Worm (Caenorhabditis elegans) whole organism, early embryonic: Measurements from ENCODE around the gene papl-1.

Experiments
- B0310.2 ChIP-seq: sonication (generic microtip); optimal IDR thresholded peaks from 2 replicates; lab custom pipeline; 2016; ENCODE audit warnings: mild to moderate bottlenecking, missing genetic modification characterization, missing compliant biosample characterization
- F13C5.2 ChIP-seq: sonication (generic microtip); optimal IDR thresholded peaks from 2 replicates; lab custom pipeline; 2017; ENCODE audit warnings: mild to moderate bottlenecking, missing genetic modification characterization, inconsistent platforms, missing compliant biosample characterization
- aly-1 ChIP-seq: sonication (generic microtip); optimal IDR thresholded peaks from 2 replicates; lab custom pipeline; 2016; ENCODE audit warnings: missing genetic modification characterization, missing compliant biosample characterization
- ama-1 ChIP-seq: fragments of 150-350 bp; optimal IDR thresholded peaks from 2 replicates; lab custom pipeline; 2014
- ceh-13 ChIP-seq: fragments of 200-800 bp; sonication (Bioruptor generic); optimal IDR thresholded peaks from 2 replicates; lab custom pipeline; 2018; ENCODE audit warnings: mild to moderate bottlenecking, missing genetic modification characterization, missing compliant biosample characterization
- ceh-36 ChIP-seq: sonication (generic microtip); optimal IDR thresholded peaks from 2 replicates; lab custom pipeline; 2016; ENCODE audit warnings: missing genetic modification characterization, inconsistent platforms, missing compliant biosample characterization
- ets-7 ChIP-seq: sonication (generic microtip); optimal IDR thresholded peaks from 2 replicates; lab custom pipeline; 2016; ENCODE audit warnings: missing genotype, missing genetic modification characterization, missing compliant biosample characterization
- flt-1 ChIP-seq: fragments of 200-800 bp; sonication (Bioruptor generic); IDR thresholded peaks from 2 replicates; pipeline ENCODE4 v1.3.6; 2022; ENCODE audit warnings: missing genetic modification characterization, missing compliant biosample characterization
- hmbx-1 ChIP-seq: sonication (generic microtip); optimal IDR thresholded peaks from 2 replicates; lab custom pipeline; 2016; ENCODE audit warnings: mild to moderate bottlenecking, missing genetic modification characterization, missing compliant biosample characterization
- hmg-4 ChIP-seq: fragments of 200-800 bp; sonication (Bioruptor generic); optimal IDR thresholded peaks from 2 replicates; lab custom pipeline; 2018; ENCODE audit warnings: mild to moderate bottlenecking, missing genetic modification characterization, missing compliant biosample characterization
- hnd-1 ChIP-seq: sonication (generic microtip); optimal IDR thresholded peaks from 2 replicates; lab custom pipeline; 2016; ENCODE audit warnings: missing genetic modification characterization, missing compliant biosample characterization
- pes-1 ChIP-seq: fragments of 200-800 bp; sonication (Bioruptor generic); IDR thresholded peaks from 2 replicates; pipeline ENCODE4 v1.3.6; 2022; ENCODE audit warnings: missing genetic modification reagents, missing genetic modification characterization, missing compliant biosample characterization
- scrt-1 ChIP-seq: fragments of 200-800 bp; sonication (Bioruptor generic); IDR thresholded peaks from 2 replicates; pipeline ENCODE4 v1.3.6; 2022; ENCODE audit warnings: missing genetic modification characterization, missing compliant biosample characterization
- sea-1 ChIP-seq: fragments of 200-800 bp; sonication (Bioruptor generic); conservative IDR thresholded peaks from 2 replicates; pipeline ENCODE4 v1.3.6; 2022; ENCODE audit warnings: missing genetic modification characterization, missing compliant biosample characterization
- tbx-11 ChIP-seq: fragments of 200-800 bp; sonication (Bioruptor generic); IDR thresholded peaks from 2 replicates; pipeline ENCODE4 v1.3.6; 2022; ENCODE audit warnings: missing genetic modification characterization, missing compliant biosample characterization
- tbx-37 ChIP-seq: fragments of 200-800 bp; sonication (Bioruptor generic); conservative IDR thresholded peaks from 2 replicates; pipeline ENCODE4 v1.3.6; 2022; ENCODE audit warnings: missing genetic modification reagents, missing genetic modification characterization, missing compliant biosample characterization
- tra-4 ChIP-seq: sonication (generic microtip); optimal IDR thresholded peaks from 2 replicates; lab custom pipeline; 2017; ENCODE audit warnings: missing genetic modification characterization, missing compliant biosample characterization

The papl-1 gene

ce11 chrV:12796908-12797490, 37.4 kb upstream of the papl-1 start:
- TF ChIP-seq F13C5.2 (tag; lab: Kevin White, UChicago): no peak
- TF ChIP-seq sea-1 (GFP tag; lab: Robert Waterston, UW): no peak

- no peak for TF ChIP-seq ceh-36 (tag; lab: Kevin White, UChicago)
- no peak for TF ChIP-seq tbx-11 (GFP tag; lab: Robert Waterston, UW)
- no peak for TF ChIP-seq ama-1 (lab: Kevin White, UChicago)
- no peak for TF ChIP-seq sea-1 (GFP tag; lab: Robert Waterston, UW)
- no peak for TF ChIP-seq ceh-13 (GFP tag; lab: Kevin White, UChicago)
- no peak for TF ChIP-seq F13C5.2 (tag; lab: Kevin White, UChicago)
Measured at ce11 chrV:12795927-12796326, 36.4 kb upstream of the papl-1 start.

- TF ChIP-seq scrt-1 (GFP tag; lab: Robert Waterston, UW) (no peak), tbx-37 (no peak), aly-1 (tag; lab: Kevin White, UChicago) (no peak), pes-1 (no peak), tra-4 (tag; lab: Kevin White, UChicago) (no peak), sea-1 (GFP tag; lab: Robert Waterston, UW) (no peak), tbx-11 (GFP tag; lab: Robert Waterston, UW) (no peak), flt-1 (no peak), ceh-13 (GFP tag; lab: Kevin White, UChicago) (no peak), hmbx-1 (tag; lab: Kevin White, UChicago) (no peak), ets-7 (tag; lab: Kevin White, UChicago) (no peak), F13C5.2 (tag; lab: Kevin White, UChicago) (no peak)
Measured at ce11 chrV:12795196-12795595, 35.6 kb upstream of the papl-1 start, which contains the start of gene ugt-4. Gene ugt-4, minus strand, starts transcription at chrV:12795336.

ce11 chrV:12792752-12793151, 33.2 kb upstream of the papl-1 start, which contains the start of gene ugt-5:
Gene ugt-5, minus strand, starts transcription at chrV:12792965.
- TF ChIP-seq B0310.2 (tag; lab: Kevin White, UChicago): no peak
- TF ChIP-seq ceh-36 (tag; lab: Kevin White, UChicago): no peak
- TF ChIP-seq hmbx-1 (tag; lab: Kevin White, UChicago): no peak
- TF ChIP-seq ets-7 (tag; lab: Kevin White, UChicago): no peak
- no peak for TF ChIP-seq hmg-4 (GFP tag; lab: Kevin White, UChicago)
- no peak for TF ChIP-seq tbx-11 (GFP tag; lab: Robert Waterston, UW)
- TF ChIP-seq tra-4 (tag; lab: Kevin White, UChicago): no peak
- no peak for TF ChIP-seq scrt-1 (GFP tag; lab: Robert Waterston, UW)
- no peak for TF ChIP-seq sea-1 (GFP tag; lab: Robert Waterston, UW)
- TF ChIP-seq hnd-1 (tag; lab: Kevin White, UChicago): no peak
- TF ChIP-seq ceh-13 (GFP tag; lab: Kevin White, UChicago): no peak
- no peak for TF ChIP-seq tbx-37
- TF ChIP-seq F13C5.2 (tag; lab: Kevin White, UChicago): no peak
- no peak for TF ChIP-seq aly-1 (tag; lab: Kevin White, UChicago)
- no peak for TF ChIP-seq pes-1
- TF ChIP-seq ama-1 (lab: Kevin White, UChicago): no peak
- no peak for TF ChIP-seq flt-1

- TF ChIP-seq hmg-4 (GFP tag; lab: Kevin White, UChicago) (no peak), ceh-36 (tag; lab: Kevin White, UChicago) (no peak), ets-7 (tag; lab: Kevin White, UChicago) (no peak), sea-1 (GFP tag; lab: Robert Waterston, UW) (no peak)
Measured at ce11 chrV:12790188-12790587, 30.6 kb upstream of the papl-1 start, which contains the start of gene srbc-43. Gene srbc-43, minus strand, starts transcription at chrV:12790518.

ce11 chrV:12788451-12788850, 28.9 kb upstream of the papl-1 start, which contains the start of gene srbc-44:
Gene srbc-44, minus strand, starts transcription at chrV:12788551.
- TF ChIP-seq tbx-11 (GFP tag; lab: Robert Waterston, UW): no peak
- no peak for TF ChIP-seq ama-1 (lab: Kevin White, UChicago)
- TF ChIP-seq tra-4 (tag; lab: Kevin White, UChicago): no peak
- no peak for TF ChIP-seq ceh-36 (tag; lab: Kevin White, UChicago)
- TF ChIP-seq pes-1: no peak
- TF ChIP-seq aly-1 (tag; lab: Kevin White, UChicago): no peak
- no peak for TF ChIP-seq B0310.2 (tag; lab: Kevin White, UChicago)

- TF ChIP-seq scrt-1 (GFP tag; lab: Robert Waterston, UW): no peak
- TF ChIP-seq tra-4 (tag; lab: Kevin White, UChicago): no peak
- TF ChIP-seq pes-1: no peak
- TF ChIP-seq tbx-11 (GFP tag; lab: Robert Waterston, UW): no peak
- TF ChIP-seq flt-1: no peak
- TF ChIP-seq ama-1 (lab: Kevin White, UChicago): no peak
- no peak for TF ChIP-seq ceh-36 (tag; lab: Kevin White, UChicago)
- TF ChIP-seq hnd-1 (tag; lab: Kevin White, UChicago): no peak
- no peak for TF ChIP-seq ets-7 (tag; lab: Kevin White, UChicago)
- TF ChIP-seq F13C5.2 (tag; lab: Kevin White, UChicago): no peak
- TF ChIP-seq B0310.2 (tag; lab: Kevin White, UChicago): no peak
- TF ChIP-seq aly-1 (tag; lab: Kevin White, UChicago): no peak
- TF ChIP-seq hmbx-1 (tag; lab: Kevin White, UChicago): no peak
- TF ChIP-seq sea-1 (GFP tag; lab: Robert Waterston, UW): no peak
- no peak for TF ChIP-seq hmg-4 (GFP tag; lab: Kevin White, UChicago)
- no peak for TF ChIP-seq tbx-37
- TF ChIP-seq ceh-13 (GFP tag; lab: Kevin White, UChicago): no peak
Measured at ce11 chrV:12787026-12787425, 27.5 kb upstream of the papl-1 start, which contains the start of gene fkb-4. Gene fkb-4, minus strand, starts transcription at chrV:12787126.
